Worm (Caenorhabditis elegans) whole organism, mixed stage, embryonic: ENCODE results near the gene Y70G10A.3.

Experiments used
- M03D4.4 ChIP-seq: sonication (generic microtip); optimal IDR thresholded peaks from 2 replicates; lab custom pipeline; 2017; ENCODE audit warnings: mild to moderate bottlenecking, missing genetic modification characterization, missing compliant biosample characterization
- bed-3 ChIP-seq: fragments of 200-800 bp; sonication (Bioruptor generic); optimal IDR thresholded peaks from 3 replicates; lab custom pipeline; 2018; ENCODE audit warnings: mild to moderate bottlenecking, missing genetic modification characterization, moderate library complexity, missing compliant biosample characterization
- blmp-1 ChIP-seq: fragments of 150-350 bp; optimal IDR thresholded peaks from 2 replicates; lab custom pipeline; 2014; ENCODE audit warnings: missing biosample characterization, missing genetic modification characterization
- ceh-39 ChIP-seq: fragments of 150-350 bp; optimal IDR thresholded peaks from 2 replicates; lab custom pipeline; 2014; ENCODE audit warnings: missing biosample characterization, missing genetic modification characterization
- ceh-43 ChIP-seq: fragments of 200-800 bp; sonication (Bioruptor generic); optimal IDR thresholded peaks from 2 replicates; lab custom pipeline; 2018; ENCODE audit warnings: mild to moderate bottlenecking, missing genetic modification characterization, moderate library complexity, missing compliant biosample characterization
- ceh-83 ChIP-seq: fragments of 200-800 bp; sonication (Bioruptor generic); optimal IDR thresholded peaks from 2 replicates; lab custom pipeline; 2018; ENCODE audit warnings: mild to moderate bottlenecking, missing genetic modification characterization, missing compliant biosample characterization
- ces-1 ChIP-seq: fragments of 150-350 bp; optimal IDR thresholded peaks from 2 replicates; lab custom pipeline; 2014; ENCODE audit warnings: missing biosample characterization, missing genetic modification reagents, missing genetic modification characterization
- cnd-1 ChIP-seq: fragments of 200-800 bp; sonication (Bioruptor generic); optimal IDR thresholded peaks from 2 replicates; lab custom pipeline; 2018; ENCODE audit warnings: mild to moderate bottlenecking, missing genetic modification characterization, missing compliant biosample characterization
- drap-1 ChIP-seq: fragments of 200-800 bp; sonication (Bioruptor generic); optimal IDR thresholded peaks from 3 replicates; lab custom pipeline; 2018; ENCODE audit warnings: mild to moderate bottlenecking, missing genetic modification characterization, missing compliant biosample characterization
- elt-1 ChIP-seq: sonication (generic microtip); optimal IDR thresholded peaks from 2 replicates; lab custom pipeline; 2017; ENCODE audit warnings: missing genetic modification characterization, mild to moderate bottlenecking, missing compliant biosample characterization, antibody characterized with exemption, moderate library complexity, borderline replicate concordance; ENCODE audit not compliant: insufficient read depth
- elt-3 ChIP-seq: fragments of 150-350 bp; optimal IDR thresholded peaks from 2 replicates; lab custom pipeline; 2014; ENCODE audit warnings: missing biosample characterization, missing genetic modification characterization
- flh-1 ChIP-seq: fragments of 200-800 bp; sonication (Bioruptor generic); optimal IDR thresholded peaks from 2 replicates; lab custom pipeline; 2018; ENCODE audit warnings: mild to moderate bottlenecking, missing genetic modification characterization, moderate library complexity, missing compliant biosample characterization
- ham-2 ChIP-seq: fragments of 200-800 bp; sonication (Bioruptor generic); optimal IDR thresholded peaks from 2 replicates; lab custom pipeline; 2018; ENCODE audit warnings: mild to moderate bottlenecking, missing genetic modification characterization, missing compliant biosample characterization
- hlh-1 ChIP-seq: fragments of 150-350 bp; optimal IDR thresholded peaks from 2 replicates; lab custom pipeline; 2014; ENCODE audit warnings: missing biosample characterization, missing genetic modification reagents, missing genetic modification characterization
- lin-13 ChIP-seq: fragments of 150-350 bp; optimal IDR thresholded peaks from 2 replicates; lab custom pipeline; 2014; ENCODE audit warnings: missing biosample characterization, missing genetic modification characterization
- lsy-2 ChIP-seq: fragments of 150-350 bp; optimal IDR thresholded peaks from 2 replicates; lab custom pipeline; 2014; ENCODE audit warnings: missing biosample characterization, missing genetic modification characterization
- mab-5 ChIP-seq: fragments of 150-350 bp; optimal IDR thresholded peaks from 2 replicates; lab custom pipeline; 2014; ENCODE audit warnings: missing biosample characterization, missing genetic modification characterization
- mep-1 ChIP-seq: fragments of 150-350 bp; optimal IDR thresholded peaks from 2 replicates; lab custom pipeline; 2017; ENCODE audit warnings: missing biosample characterization, missing genetic modification reagents, missing genetic modification characterization, inconsistent platforms
- mls-2 ChIP-seq: sonication (generic microtip); optimal IDR thresholded peaks from 2 replicates; lab custom pipeline; 2016; ENCODE audit warnings: mild to moderate bottlenecking, missing genetic modification characterization, moderate library complexity, missing compliant biosample characterization
- nhr-12 ChIP-seq: fragments of 150-350 bp; optimal IDR thresholded peaks from 2 replicates; lab custom pipeline; 2014; ENCODE audit warnings: missing biosample characterization, missing genetic modification characterization
- nhr-237 ChIP-seq: fragments of 150-350 bp; optimal IDR thresholded peaks from 2 replicates; lab custom pipeline; 2014; ENCODE audit warnings: missing biosample characterization, missing genetic modification characterization
- nhr-76 ChIP-seq: sonication (generic microtip); optimal IDR thresholded peaks from 2 replicates; lab custom pipeline; 2017; ENCODE audit warnings: missing biosample characterization, missing genetic modification characterization
- pha-4 ChIP-seq: fragments of 150-350 bp; optimal IDR thresholded peaks from 2 replicates; lab custom pipeline; 2018; ENCODE audit warnings: missing biosample characterization, missing genetic modification reagents, missing genetic modification characterization
- sem-2 ChIP-seq: fragments of 200-800 bp; sonication (Bioruptor generic); optimal IDR thresholded peaks from 2 replicates; lab custom pipeline; 2018; ENCODE audit warnings: mild to moderate bottlenecking, missing genetic modification characterization, missing compliant biosample characterization
- snpc-4 ChIP-seq: fragments of 150-350 bp; optimal IDR thresholded peaks from 2 replicates; lab custom pipeline; 2014; ENCODE audit warnings: missing biosample characterization, missing genetic modification characterization
- sptf-1 ChIP-seq: sonication (generic microtip); optimal IDR thresholded peaks from 2 replicates; lab custom pipeline; 2017; ENCODE audit warnings: mild to moderate bottlenecking, missing genetic modification characterization, moderate library complexity, missing compliant biosample characterization
- tbx-8 ChIP-seq: fragments of 200-800 bp; sonication (Bioruptor generic); optimal IDR thresholded peaks from 2 replicates; lab custom pipeline; 2018; ENCODE audit warnings: mild to moderate bottlenecking, missing genetic modification characterization, moderate library complexity, missing compliant biosample characterization
- unc-120 ChIP-seq: sonication (generic microtip); optimal IDR thresholded peaks from 2 replicates; lab custom pipeline; 2017; ENCODE audit warnings: missing genetic modification characterization, missing compliant biosample characterization; ENCODE audit not compliant: poor library complexity, severe bottlenecking
- unc-39 ChIP-seq: fragments of 150-350 bp; optimal IDR thresholded peaks from 2 replicates; lab custom pipeline; 2014; ENCODE audit warnings: missing biosample characterization, missing genetic modification characterization
- unc-62 ChIP-seq: fragments of 150-350 bp; optimal IDR thresholded peaks from 2 replicates; lab custom pipeline; 2014; ENCODE audit warnings: missing biosample characterization, missing genetic modification reagents, missing genetic modification characterization
- ztf-11 ChIP-seq: fragments of 150-350 bp; optimal IDR thresholded peaks from 2 replicates; lab custom pipeline; 2014; ENCODE audit warnings: missing biosample characterization, missing genetic modification characterization

The Y70G10A.3 gene

ce11 chrIII:10199052-10199451, 39.9 kb upstream of the Y70G10A.3 start, which contains the start of gene T20G5.8:
Gene T20G5.8 (plus strand): TSS chrIII:10199352.
- TF ChIP-seq elt-1 (tag; lab: Kevin White, UChicago): no peak
- TF ChIP-seq mep-1 (tag; lab: Kevin White, UChicago): no peak
- no peak for TF ChIP-seq hlh-1 (tag; lab: Kevin White, UChicago)
- no peak for TF ChIP-seq nhr-12
- no peak for TF ChIP-seq lsy-2 (tag; lab: Kevin White, UChicago)
- TF ChIP-seq ceh-83 (GFP tag; lab: Kevin White, UChicago): no peak
- TF ChIP-seq ces-1 (GFP tag; lab: Kevin White, UChicago): no peak
- TF ChIP-seq ztf-11 (tag; lab: Kevin White, UChicago): no peak
- TF ChIP-seq ceh-43 (GFP tag; lab: Kevin White, UChicago): no peak
- no peak for TF ChIP-seq unc-62 (GFP tag; lab: Kevin White, UChicago)
- no peak for TF ChIP-seq ceh-39 (tag; lab: Kevin White, UChicago)
- no peak for TF ChIP-seq ham-2
- no peak for TF ChIP-seq pha-4 (tag; lab: Kevin White, UChicago)
- no peak for TF ChIP-seq flh-1
- TF ChIP-seq lin-13: no peak
- no peak for TF ChIP-seq elt-3 (tag; lab: Kevin White, UChicago)
- TF ChIP-seq cnd-1: no peak
- no peak for TF ChIP-seq mls-2
- no peak for TF ChIP-seq tbx-8 (GFP tag; lab: Kevin White, UChicago)

DNA sequence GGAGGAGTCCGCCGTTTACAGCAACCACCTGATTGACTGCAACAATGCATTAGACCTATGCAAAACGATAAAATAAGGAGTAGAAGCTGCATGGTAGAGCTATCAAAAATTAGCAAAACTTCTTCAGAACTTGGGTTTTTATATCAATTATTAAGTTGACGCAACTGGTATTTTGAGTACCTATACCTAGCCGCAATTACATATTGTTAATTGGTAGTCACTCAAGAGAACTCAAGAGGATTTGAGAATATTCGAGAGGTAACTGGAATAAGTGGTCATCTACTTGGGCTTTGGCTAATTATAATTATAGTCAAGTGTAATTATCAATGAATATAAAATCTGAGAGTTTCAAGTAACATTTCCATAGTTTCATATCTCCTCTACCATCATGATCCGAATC, 37.7 kb upstream of the Y70G10A.3 start, which contains the start of the genes T20G5.13 and T20G5.12:
T20G5.13 (minus strand) TSS at position 101 of the 400 bp plus-strand sequence.
T20G5.12 (plus strand) TSS at position 370 of the 400 bp plus-strand sequence.
- TF ChIP-seq mab-5 (tag; lab: Kevin White, UChicago) (no peak), bed-3 (no peak), elt-3 (tag; lab: Kevin White, UChicago) (no peak), snpc-4 (no peak), pha-4 (tag; lab: Kevin White, UChicago) (no peak), tbx-8 (GFP tag; lab: Kevin White, UChicago) (no peak), unc-120 (no peak)

ce11 chrIII:10202391-10202790, 36.5 kb upstream of the Y70G10A.3 start:
- TF ChIP-seq ceh-43 (GFP tag; lab: Kevin White, UChicago) (no peak), unc-39 (tag; lab: Kevin White, UChicago) (no peak), tbx-8 (GFP tag; lab: Kevin White, UChicago) (no peak), cnd-1 (no peak), nhr-76 (tag; lab: Kevin White, UChicago) (no peak), hlh-1 (tag; lab: Kevin White, UChicago) (no peak), unc-62 (GFP tag; lab: Kevin White, UChicago) (no peak), mep-1 (tag; lab: Kevin White, UChicago) (no peak), mab-5 (tag; lab: Kevin White, UChicago) (no peak), nhr-237 (tag; lab: Kevin White, UChicago) (no peak), ham-2 (no peak), blmp-1 (tag; lab: Kevin White, UChicago) (no peak), unc-120 (no peak), lin-13 (no peak), mls-2 (no peak), ceh-39 (tag; lab: Kevin White, UChicago) (no peak), elt-3 (tag; lab: Kevin White, UChicago) (no peak), flh-1 (no peak), drap-1 (GFP tag; lab: Kevin White, UChicago) (no peak), ces-1 (GFP tag; lab: Kevin White, UChicago) (no peak)

ce11 chrIII:10202894-10203871, 35.7 kb upstream of the Y70G10A.3 start, which contains the start of gene chc-1:
Gene chc-1 (plus strand): TSS chrIII:10203821.
- TF ChIP-seq hlh-1 (tag; lab: Kevin White, UChicago) (peak; percentile 13), elt-3 (tag; lab: Kevin White, UChicago) (no peak), ham-2 (peak; percentile 52), ztf-11 (tag; lab: Kevin White, UChicago) (no peak), unc-120 (no peak), M03D4.4 (tag; lab: Kevin White, UChicago) (no peak), ces-1 (GFP tag; lab: Kevin White, UChicago) (no peak), mls-2 (no peak), cnd-1 (no peak), sem-2 (GFP tag; lab: Kevin White, UChicago) (no peak), mep-1 (tag; lab: Kevin White, UChicago) (no peak), ceh-83 (GFP tag; lab: Kevin White, UChicago) (no peak), lin-13 (peak; percentile 2), nhr-12 (no peak), pha-4 (tag; lab: Kevin White, UChicago) (peak; percentile 27), nhr-237 (tag; lab: Kevin White, UChicago) (no peak), mab-5 (tag; lab: Kevin White, UChicago) (no peak), lsy-2 (tag; lab: Kevin White, UChicago) (no peak), sptf-1 (tag; lab: Kevin White, UChicago) (no peak), flh-1 (no peak)
